Fruit fly (Drosophila melanogaster): ENCODE results near the gene pasha.

The pasha gene

dm6 chr3R:31609413-31610054 lies 8.2 kb upstream of the pasha start (continued):
- TF ChIP-seq CG12104 (GFP tag; optimal IDR thresholded peaks at IDR 0.05) (no peak), nmo (GFP tag; optimal IDR thresholded peaks at IDR 0.05) (peak; percentile 43), toy (GFP tag; IDR thresholded peaks at IDR 0.05) (no peak)

- TF ChIP-seq nmo (GFP tag; optimal IDR thresholded peaks at IDR 0.05) (peak; percentile 44), MESR4 (GFP tag; optimal IDR thresholded peaks at IDR 0.05) (peak; percentile 79), CG4617 (GFP tag; optimal IDR thresholded peaks at IDR 0.05; ENCODE audit: borderline replicate concordance) (peak; percentile 99), CG17361 (GFP tag; IDR thresholded peaks at IDR 0.05) (no peak), CG15696 (tag; optimal IDR thresholded peaks at IDR 0.05) (no peak), Elba2 (GFP tag; optimal IDR thresholded peaks at IDR 0.05) (peak; percentile 76), CG11247 (GFP tag; IDR thresholded peaks at IDR 0.05) (no peak), BtbVII (GFP tag; optimal IDR thresholded peaks at IDR 0.05) (peak; percentile 13), Vsx1 (GFP tag; optimal IDR thresholded peaks at IDR 0.05) (peak; percentile 32), CG13624 (GFP tag; optimal IDR thresholded peaks at IDR 0.05) (peak; percentile 25), CoRest (tag; optimal IDR thresholded peaks at IDR 0.05) (peak; percentile 48), Jarid2 (GFP tag; optimal IDR thresholded peaks at IDR 0.05) (peak; percentile 3), YL-1 (GFP tag; optimal IDR thresholded peaks at IDR 0.05) (peak; percentile 95), CG11504 (tag; optimal IDR thresholded peaks at IDR 0.05) (peak; percentile 36), wor (GFP tag; IDR thresholded peaks at IDR 0.05) (no peak), cg (GFP tag; optimal IDR thresholded peaks at IDR 0.05) (peak; percentile 85), Hr39 (optimal IDR thresholded peaks at IDR 0.05) (no peak), CHES-1-like (GFP tag; optimal IDR thresholded peaks at IDR 0.05) (peak; percentile 63), gro (GFP tag; optimal IDR thresholded peaks at IDR 0.05) (peak; percentile 31), HHEX (GFP tag; optimal IDR thresholded peaks at IDR 0.05) (no peak), psq (GFP tag; optimal IDR thresholded peaks at IDR 0.05) (peak; percentile 40), kah (GFP tag; optimal IDR thresholded peaks at IDR 0.05) (peak; percentile 43), CG6791 (GFP tag; IDR thresholded peaks at IDR 0.05; ENCODE audit: partially characterized antibody) (no peak), Rx (GFP tag; IDR thresholded peaks at IDR 0.05) (no peak), slp2 (GFP tag; optimal IDR thresholded peaks at IDR 0.05) (no peak), sd (tag; optimal IDR thresholded peaks at IDR 0.05) (peak; percentile 20), Lhr (GFP tag; optimal IDR thresholded peaks at IDR 0.05) (peak; percentile 55), CG8359 (GFP tag; optimal IDR thresholded peaks at IDR 0.05; ENCODE audit: borderline replicate concordance) (peak; percentile 9), CG9727 (GFP tag; optimal IDR thresholded peaks at IDR 0.05) (peak; percentile 77), Stat92E (GFP tag; optimal IDR thresholded peaks at IDR 0.05) (peak in 1 of 3 experiments; percentile 58), zf30C (GFP tag; optimal IDR thresholded peaks at IDR 0.05) (no peak), HmgZ (tag; optimal IDR thresholded peaks at IDR 0.05) (peak; percentile 39), CG12659 (GFP tag; optimal IDR thresholded peaks at IDR 0.05) (peak; percentile 74), exex (tag; optimal IDR thresholded peaks at IDR 0.05) (peak; percentile 45), Trl (optimal IDR thresholded peaks at IDR 0.05) (peak in 1 of 2 experiments; percentile 4), Trl (GFP tag; optimal IDR thresholded peaks at IDR 0.05) (no peak), trem (tag; optimal IDR thresholded peaks at IDR 0.05) (peak; percentile 72), bsh (GFP tag; optimal IDR thresholded peaks at IDR 0.05) (peak in 1 of 2 experiments; percentile 41), Sin3A (optimal IDR thresholded peaks at IDR 0.05) (peak; percentile 91), CG11093 (GFP tag; IDR thresholded peaks at IDR 0.05) (no peak), fd64A (GFP tag; optimal IDR thresholded peaks at IDR 0.05) (no peak), CG13296 (GFP tag; optimal IDR thresholded peaks at IDR 0.05) (no peak), sug (tag; optimal IDR thresholded peaks at IDR 0.05) (peak; percentile 21)
Measured at dm6 chr3R:31610639-31611594, 6.9 kb upstream of the pasha start, which contains the start of gene Med. TSS of gene Med (plus strand) at chr3R:31611046.

Data from whole organism, embryonic.